Worm (Caenorhabditis elegans): ENCODE results near the gene mec-14.

- no peak for TF ChIP-seq cog-1 (tag; optimal IDR thresholded peaks at IDR 0.05)
- TF ChIP-seq tab-1 (GFP tag; IDR thresholded peaks at IDR 0.05), result no peak
- no peak for TF ChIP-seq ztf-23 (GFP tag; IDR thresholded peaks at IDR 0.05)
- no peak for TF ChIP-seq klf-2 (GFP tag; conservative IDR thresholded peaks at IDR 0.05)
- no peak for TF ChIP-seq flt-1 (GFP tag; IDR thresholded peaks at IDR 0.05)
- TF ChIP-seq ztf-29 (GFP tag; IDR thresholded peaks at IDR 0.05), result no peak
- TF ChIP-seq ref-1 (GFP tag; conservative IDR thresholded peaks at IDR 0.05), result no peak
- no peak for TF ChIP-seq T22C8.4 (GFP tag; IDR thresholded peaks at IDR 0.05)
- no peak for TF ChIP-seq med-1 (GFP tag; optimal IDR thresholded peaks at IDR 0.05; ENCODE audit: insufficient read depth)
These were observed 42.6 kb downstream of the mec-14 start for ce11 chrIII:7150162-7150561.
